Worm (Caenorhabditis elegans) whole organism, midembryonic: ENCODE data around the gene ZK666.4.

Source experiments
- T22C8.4 ChIP-seq: fragments of 200-800 bp; sonication (Bioruptor generic); IDR thresholded peaks from 2 replicates; pipeline ENCODE4 v1.3.6; 2022; ENCODE audit warnings: missing genetic modification characterization, missing compliant biosample characterization
- flt-1 ChIP-seq: fragments of 200-800 bp; sonication (Bioruptor generic); IDR thresholded peaks from 2 replicates; pipeline ENCODE4 v1.3.6; 2022; ENCODE audit warnings: missing genetic modification characterization, missing compliant biosample characterization
- klf-2 ChIP-seq: fragments of 200-800 bp; sonication (Bioruptor generic); conservative IDR thresholded peaks from 2 replicates; pipeline ENCODE4 v1.3.6; 2022; ENCODE audit warnings: missing genetic modification reagents, missing genetic modification characterization, missing compliant biosample characterization
- med-1 ChIP-seq: sonication (generic microtip); optimal IDR thresholded peaks from 2 replicates; lab custom pipeline; 2017; ENCODE audit warnings: missing genetic modification characterization, mild to moderate bottlenecking, missing compliant biosample characterization, antibody characterized with exemption, missing genetic modification reagents; ENCODE audit not compliant: insufficient read depth
- ref-1 ChIP-seq: fragments of 200-800 bp; sonication (Bioruptor generic); conservative IDR thresholded peaks from 2 replicates; pipeline ENCODE4 v1.3.6; 2022; ENCODE audit warnings: missing genetic modification reagents, missing genetic modification characterization, missing compliant biosample characterization
- tab-1 ChIP-seq: fragments of 200-800 bp; sonication (Bioruptor generic); IDR thresholded peaks from 2 replicates; pipeline ENCODE4 v1.3.6; 2022; ENCODE audit warnings: missing genetic modification characterization, missing compliant biosample characterization

DNA sequence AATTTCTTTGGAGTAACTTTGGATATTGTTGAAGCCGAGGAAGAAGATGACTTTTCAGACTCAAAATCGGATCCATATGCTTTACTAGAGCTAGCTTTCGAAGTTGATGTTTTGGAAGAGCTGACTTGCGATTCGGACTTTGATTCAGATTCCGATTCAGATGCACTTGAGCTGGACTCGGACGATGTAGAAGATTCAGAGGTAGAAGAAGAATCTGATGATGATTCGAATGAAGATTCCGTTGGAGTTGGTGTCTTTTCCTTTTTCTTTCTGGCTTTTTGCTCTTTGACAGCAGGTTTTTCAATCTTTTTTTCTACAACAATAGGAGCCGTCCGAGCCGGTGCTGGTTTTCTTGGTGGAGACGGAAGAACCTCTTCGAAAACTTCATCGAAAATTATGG lies 30.8 kb downstream of the ZK666.4 start:
- TF ChIP-seq med-1 (GFP tag; lab: Kevin White, UChicago) (no peak), T22C8.4 (GFP tag; lab: Robert Waterston, UW) (no peak), flt-1 (no peak), tab-1 (GFP tag; lab: Robert Waterston, UW) (no peak), ref-1 (GFP tag; lab: Robert Waterston, UW) (no peak), klf-2 (GFP tag; lab: Robert Waterston, UW) (no peak)
